Worm (Caenorhabditis elegans) whole organism, L4 larva: ENCODE measurements around the gene tag-180.
A peak's percentile ranks its signal among the peaks of the same experiment; 100 is the strongest.

Source experiments
- F10B5.3 ChIP-seq: sonication (generic microtip); optimal IDR thresholded peaks from 2 replicates; lab custom pipeline; 2016; ENCODE audit warnings: mild to moderate bottlenecking, missing genetic modification characterization, missing compliant biosample characterization
- F26F4.8 ChIP-seq: fragments of 200-800 bp; sonication (Bioruptor generic); conservative IDR thresholded peaks from 2 replicates; pipeline ENCODE4 v1.3.6; 2022; ENCODE audit warnings: missing genetic modification characterization, missing compliant biosample characterization
- R02D3.7 ChIP-seq: fragments of 150-350 bp; sonication (generic microtip); optimal IDR thresholded peaks from 3 replicates; lab custom pipeline; 2014; ENCODE audit warnings: missing biosample characterization, missing genetic modification characterization
- T26A8.4 ChIP-seq: fragments of 200-800 bp; sonication (Bioruptor generic); IDR thresholded peaks from 2 replicates; pipeline ENCODE4 v1.3.6; 2022; ENCODE audit warnings: missing genetic modification characterization, missing compliant biosample characterization
- Y105C5A.15 ChIP-seq: fragments of 200-800 bp; sonication (Bioruptor generic); IDR thresholded peaks from 2 replicates; pipeline ENCODE4 v1.3.6; 2022; ENCODE audit warnings: missing genetic modification characterization, missing compliant biosample characterization
- Y48G9A.11 ChIP-seq: fragments of 200-800 bp; sonication (Bioruptor generic); IDR thresholded peaks from 2 replicates; pipeline ENCODE4 v1.3.6; 2022; ENCODE audit warnings: missing genetic modification reagents, missing genetic modification characterization, missing compliant biosample characterization
- Y5F2A.4 ChIP-seq: fragments of 200-800 bp; sonication (Bioruptor generic); optimal IDR thresholded peaks from 2 replicates; lab custom pipeline; 2018; ENCODE audit warnings: mild to moderate bottlenecking, missing genetic modification characterization, missing compliant biosample characterization
- ZK337.2 ChIP-seq: fragments of 200-800 bp; sonication (Bioruptor generic); IDR thresholded peaks from 2 replicates; pipeline ENCODE4 v1.3.6; 2022; ENCODE audit warnings: missing genetic modification reagents, missing genetic modification characterization, missing compliant biosample characterization
- aha-1 ChIP-seq: fragments of 150-350 bp; peaks from one replicate; lab custom pipeline; 2014; ENCODE audit warnings: missing biosample characterization, missing genetic modification characterization
- aly-2 ChIP-seq: sonication (generic microtip); optimal IDR thresholded peaks from 2 replicates; lab custom pipeline; 2018; ENCODE audit warnings: missing biosample characterization, missing genetic modification characterization
- arid-1 ChIP-seq: fragments of 200-800 bp; sonication (Bioruptor generic); conservative IDR thresholded peaks from 2 replicates; pipeline ENCODE4 v1.3.6; 2022; ENCODE audit warnings: missing genetic modification reagents, missing genetic modification characterization, missing compliant biosample characterization
- ceh-44 ChIP-seq: fragments of 200-800 bp; sonication (Bioruptor generic); IDR thresholded peaks from 2 replicates; pipeline ENCODE4 v1.3.6; 2022; ENCODE audit warnings: missing genetic modification reagents, missing genetic modification characterization, missing compliant biosample characterization
- ceh-82 ChIP-seq: sonication (generic microtip); optimal IDR thresholded peaks from 2 replicates; lab custom pipeline; 2017; ENCODE audit warnings: missing biosample characterization, missing genetic modification characterization
- cey-2 ChIP-seq: sonication (generic microtip); optimal IDR thresholded peaks from 3 replicates; lab custom pipeline; 2017; ENCODE audit warnings: missing genetic modification characterization, mild to moderate bottlenecking, missing compliant biosample characterization, antibody characterized with exemption, borderline replicate concordance; ENCODE audit not compliant: insufficient read depth
- daf-16 ChIP-seq, 3 experiments: sonication (generic microtip); optimal IDR thresholded peaks; 2 replicates each; lab custom pipeline; 2016 to 2017; ENCODE audit warnings: missing genetic modification characterization in 3 of 3, missing genetic modification reagents in 3 of 3, mild to moderate bottlenecking in 2 of 3, missing compliant biosample characterization in 2 of 3, missing biosample characterization in 1 of 3, moderate library complexity in 1 of 3
- daf-19 ChIP-seq: fragments of 200-800 bp; sonication (Bioruptor generic); conservative IDR thresholded peaks from 2 replicates; pipeline ENCODE4 v1.3.6; 2022; ENCODE audit warnings: missing genetic modification characterization, missing compliant biosample characterization
- daf-8 ChIP-seq: fragments of 200-800 bp; sonication (Bioruptor generic); IDR thresholded peaks from 2 replicates; pipeline ENCODE4 v1.3.6; 2022; ENCODE audit warnings: missing genetic modification characterization, missing compliant biosample characterization
- dmd-9 ChIP-seq: fragments of 200-800 bp; sonication (Bioruptor generic); IDR thresholded peaks from 2 replicates; pipeline ENCODE4 v1.3.6; 2022; ENCODE audit warnings: missing genetic modification reagents, missing genetic modification characterization, missing compliant biosample characterization
- egl-27 ChIP-seq: sonication (generic microtip); optimal IDR thresholded peaks from 3 replicates; lab custom pipeline; 2017; ENCODE audit warnings: missing biosample characterization, missing genetic modification reagents, missing genetic modification characterization
- egl-43 ChIP-seq: fragments of 200-800 bp; sonication (Bioruptor generic); IDR thresholded peaks from 2 replicates; pipeline ENCODE4 v1.3.6; 2022; ENCODE audit warnings: missing genetic modification reagents, missing genetic modification characterization, missing compliant biosample characterization
- gei-8 ChIP-seq: fragments of 200-800 bp; sonication (Bioruptor generic); optimal IDR thresholded peaks from 2 replicates; lab custom pipeline; 2018; ENCODE audit warnings: mild to moderate bottlenecking, missing genetic modification characterization, missing compliant biosample characterization
- hif-1 ChIP-seq, 2 experiments: sonication (generic microtip); optimal IDR thresholded peaks; 2 replicates each; lab custom pipeline; 2016 to 2017; ENCODE audit warnings: missing compliant biosample characterization in 2 of 2, missing genetic modification characterization in 2 of 2, missing genetic modification reagents in 2 of 2, missing genotype in 2 of 2, mild to moderate bottlenecking in 1 of 2
- hlh-30 ChIP-seq: sonication (generic microtip); optimal IDR thresholded peaks from 2 replicates; lab custom pipeline; 2017; ENCODE audit warnings: antibody characterized with exemption, mild to moderate bottlenecking, missing genetic modification characterization, missing compliant biosample characterization; ENCODE audit not compliant: insufficient read depth
- hmg-1.1 ChIP-seq: fragments of 200-800 bp; sonication (Bioruptor generic); IDR thresholded peaks from 2 replicates; pipeline ENCODE4 v1.3.6; 2022; ENCODE audit warnings: missing genetic modification reagents, missing genetic modification characterization, missing compliant biosample characterization
- jun-1 ChIP-seq: fragments of 150-350 bp; optimal IDR thresholded peaks from 2 replicates; lab custom pipeline; 2014; ENCODE audit warnings: missing biosample characterization, missing genetic modification reagents, missing genetic modification characterization
- lin-13 ChIP-seq: fragments of 150-350 bp; optimal IDR thresholded peaks from 2 replicates; lab custom pipeline; 2014; ENCODE audit warnings: missing biosample characterization, missing genetic modification reagents, missing genetic modification characterization
- lin-29 ChIP-seq: fragments of 200-800 bp; sonication (Bioruptor generic); IDR thresholded peaks from 2 replicates; pipeline ENCODE4 v1.3.6; 2022; ENCODE audit warnings: missing genetic modification reagents, missing genetic modification characterization, missing compliant biosample characterization
- lin-38 ChIP-seq: fragments of 200-800 bp; sonication (Bioruptor generic); IDR thresholded peaks from 2 replicates; pipeline ENCODE4 v1.3.6; 2022; ENCODE audit warnings: missing genetic modification reagents, missing genetic modification characterization, missing compliant biosample characterization
- lir-3 ChIP-seq: sonication (generic microtip); optimal IDR thresholded peaks from 2 replicates; lab custom pipeline; 2016; ENCODE audit warnings: mild to moderate bottlenecking, missing genetic modification characterization, missing compliant biosample characterization
- lsy-2 ChIP-seq, 2 experiments: fragments of 150-350 bp in 1 of 2; sonication (generic microtip) in 1 of 2; optimal IDR thresholded peaks; 2 replicates each; lab custom pipeline; 2014 to 2017; ENCODE audit warnings: missing biosample characterization in 2 of 2, missing genetic modification characterization in 2 of 2
- madf-9 ChIP-seq: fragments of 200-800 bp; sonication (Bioruptor generic); conservative IDR thresholded peaks from 2 replicates; pipeline ENCODE4 v1.3.6; 2022; ENCODE audit warnings: missing genetic modification reagents, missing genetic modification characterization, missing compliant biosample characterization
- mdl-1 ChIP-seq, 2 experiments: fragments of 150-350 bp in 1 of 2; sonication (generic microtip) in 1 of 2; optimal IDR thresholded peaks; 2 replicates each; lab custom pipeline; 2014 to 2017; ENCODE audit warnings: missing biosample characterization in 2 of 2, missing genetic modification characterization in 2 of 2
- mxl-3 ChIP-seq: fragments of 200-800 bp; sonication (Bioruptor generic); optimal IDR thresholded peaks from 2 replicates; lab custom pipeline; 2018; ENCODE audit warnings: mild to moderate bottlenecking, missing genetic modification characterization, missing compliant biosample characterization
- nhr-10 ChIP-seq: fragments of 150-350 bp; optimal IDR thresholded peaks from 2 replicates; lab custom pipeline; 2014; ENCODE audit warnings: missing biosample characterization, missing genetic modification characterization
- nhr-111 ChIP-seq: fragments of 200-800 bp; sonication (Bioruptor generic); optimal IDR thresholded peaks from 2 replicates; lab custom pipeline; 2018; ENCODE audit warnings: mild to moderate bottlenecking, missing genetic modification characterization, missing compliant biosample characterization
- nhr-42 ChIP-seq: fragments of 200-800 bp; sonication (Bioruptor generic); IDR thresholded peaks from 2 replicates; pipeline ENCODE4 v1.3.6; 2022; ENCODE audit warnings: missing genetic modification characterization, missing compliant biosample characterization
- nhr-76 ChIP-seq: fragments of 150-350 bp; optimal IDR thresholded peaks from 2 replicates; lab custom pipeline; 2014; ENCODE audit warnings: missing biosample characterization, missing genetic modification characterization
- pha-4 ChIP-seq, 2 experiments: fragments of 150-350 bp in 1 of 2; fragments of 200-800 bp in 1 of 2; sonication (Bioruptor generic) in 1 of 2; IDR thresholded peaks in 1 of 2; optimal IDR thresholded peaks in 1 of 2; 2 replicates each; pipeline versions ENCODE4 v1.3.6 to Lab custom; 2014 to 2022; ENCODE audit warnings: missing genetic modification characterization in 2 of 2, missing genetic modification reagents in 2 of 2, missing biosample characterization in 1 of 2, missing compliant biosample characterization in 1 of 2
- rbr-2 ChIP-seq: sonication (generic microtip); optimal IDR thresholded peaks from 2 replicates; lab custom pipeline; 2016; ENCODE audit warnings: missing genotype, missing genetic modification characterization, missing compliant biosample characterization
- set-16 ChIP-seq: fragments of 200-800 bp; sonication (Bioruptor generic); IDR thresholded peaks from 2 replicates; pipeline ENCODE4 v1.3.6; 2022; ENCODE audit warnings: missing genetic modification reagents, missing genetic modification characterization, missing compliant biosample characterization
- snpc-4 ChIP-seq: fragments of 150-350 bp; optimal IDR thresholded peaks from 2 replicates; lab custom pipeline; 2014; ENCODE audit warnings: missing biosample characterization, missing genetic modification characterization
- spr-1 ChIP-seq: sonication (generic microtip); optimal IDR thresholded peaks from 2 replicates; lab custom pipeline; 2016; ENCODE audit warnings: mild to moderate bottlenecking, missing genetic modification characterization, missing compliant biosample characterization
- unc-62 ChIP-seq, 3 experiments: fragments of 150-350 bp in 1 of 3; sonication (generic microtip); optimal IDR thresholded peaks in 2 of 3; peaks in 1 of 3; 1 replicate in 1 of 3; 2 replicates in 2 of 3; lab custom pipeline; 2014 to 2017; ENCODE audit warnings: missing biosample characterization in 3 of 3, missing genetic modification characterization in 3 of 3, missing genetic modification reagents in 3 of 3, missing genotype in 1 of 3
- zip-11 ChIP-seq: fragments of 200-800 bp; sonication (Bioruptor generic); IDR thresholded peaks from 2 replicates; pipeline ENCODE4 v1.3.6; 2022; ENCODE audit warnings: missing genetic modification characterization, missing compliant biosample characterization
- zip-2 ChIP-seq: fragments of 150-350 bp; optimal IDR thresholded peaks from 2 replicates; lab custom pipeline; 2014; ENCODE audit warnings: missing biosample characterization, missing genetic modification characterization
- ztf-11 ChIP-seq: fragments of 150-350 bp; optimal IDR thresholded peaks from 2 replicates; lab custom pipeline; 2014; ENCODE audit warnings: missing biosample characterization, missing genetic modification characterization
- ztf-7 ChIP-seq: fragments of 150-350 bp; optimal IDR thresholded peaks from 2 replicates; lab custom pipeline; 2014; ENCODE audit warnings: missing biosample characterization, missing genetic modification characterization

Gene tag-180

DNA sequence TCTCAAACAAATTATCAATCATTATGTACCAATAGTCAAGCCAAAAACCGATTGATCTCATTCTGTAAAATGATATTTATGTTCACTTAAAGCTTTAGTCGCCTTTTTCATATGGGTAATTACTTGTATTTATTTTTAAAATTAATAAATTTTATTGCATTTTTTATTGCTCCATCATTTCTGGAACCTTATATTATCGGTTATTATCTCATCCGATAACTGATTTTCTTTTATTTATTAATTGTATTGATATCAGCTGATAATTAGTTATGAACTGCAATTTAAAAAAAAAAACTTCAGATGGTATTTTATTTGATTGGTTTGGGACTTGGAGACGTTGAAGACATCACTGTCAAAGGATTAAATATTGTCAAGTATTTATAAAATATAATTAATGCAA is 20.7 kb upstream of the tag-180 start, which contains the start of gene dph-5:
Gene dph-5, plus strand, starts transcription at position 301 of the 400 bp plus-strand sequence.
- TF ChIP-seq aha-1 (peak; percentile 23), F10B5.3 (no peak)

DNA sequence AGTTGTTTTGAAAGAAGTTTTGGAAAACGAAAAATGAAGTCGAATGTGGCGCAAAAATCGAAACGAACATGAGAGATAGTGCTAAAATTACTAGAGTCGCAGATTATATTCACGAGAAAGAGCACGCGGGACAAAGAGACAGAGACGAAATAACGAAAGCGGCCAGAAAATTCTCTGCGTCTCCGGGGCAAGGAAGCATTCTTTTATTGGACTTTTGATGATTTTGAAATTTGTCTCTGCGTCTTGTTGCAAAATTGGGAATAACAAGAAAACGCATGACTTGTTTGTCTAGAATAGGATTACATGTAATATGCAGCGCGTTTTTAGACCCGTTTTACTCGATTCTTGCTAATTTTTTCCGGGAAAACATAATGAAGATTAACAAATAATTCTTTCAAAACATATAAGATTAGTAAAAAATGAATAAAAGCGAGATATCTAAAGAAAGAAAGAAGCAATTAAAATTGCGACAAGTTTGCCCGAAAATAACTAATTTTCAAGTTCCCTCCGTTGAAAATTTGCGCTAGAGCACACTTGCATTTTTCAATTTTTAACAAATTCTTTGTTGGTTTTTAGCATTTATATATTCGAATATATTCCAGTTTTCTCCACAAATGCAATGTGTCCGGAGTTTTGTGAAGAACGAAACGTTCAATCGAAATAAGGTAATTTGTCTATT is 18.8 kb upstream of the tag-180 start, which contains the start of the genes B0491.6 and pigm-1:
Gene B0491.6, minus strand, starts transcription at position 466 of the 679 bp plus-strand sequence.
Gene pigm-1, plus strand, starts transcription at position 568 of the 679 bp plus-strand sequence.
- TF ChIP-seq R02D3.7 (tag; lab: Kevin White, UChicago) (no peak), ceh-44 (GFP tag; lab: Robert Waterston, UW) (no peak), ceh-82 (no peak), hmg-1.1 (no peak; the same call in 1 of the 2 replicates), Y5F2A.4 (GFP tag; lab: Kevin White, UChicago) (no peak), T26A8.4 (no peak), set-16 (GFP tag; lab: Robert Waterston, UW) (no peak), dmd-9 (GFP tag; lab: Robert Waterston, UW) (no peak), daf-8 (GFP tag; lab: Robert Waterston, UW) (no peak), lsy-2 (tag; optimal IDR thresholded peaks at IDR 0.05; lab: Kevin White, UChicago) (peak; percentile 39 to 82), egl-43 (no peak), daf-16 (GFP tag; optimal IDR thresholded peaks at IDR 0.05; lab: Kevin White, UChicago) (no peak), daf-16 (tag; optimal IDR thresholded peaks at IDR 0.05; lab: Kevin White, UChicago) (peak; percentile 48), zip-2 (tag; lab: Kevin White, UChicago) (no peak), mdl-1 (tag; optimal IDR thresholded peaks at IDR 0.05; lab: Kevin White, UChicago) (peak in 1 of 2 experiments; percentile 56), ztf-11 (no peak), nhr-111 (GFP tag; lab: Kevin White, UChicago) (no peak), hif-1 (tag; optimal IDR thresholded peaks at IDR 0.05; lab: Kevin White, UChicago) (peak in 1 of 2 experiments; percentile 32), nhr-42 (GFP tag; lab: Robert Waterston, UW) (no peak), ztf-7 (tag; lab: Kevin White, UChicago) (no peak), spr-1 (peak; percentile 49), snpc-4 (no peak), daf-19 (GFP tag; lab: Robert Waterston, UW) (no peak), madf-9 (no peak), Y48G9A.11 (no peak), gei-8 (no peak), ZK337.2 (no peak), aly-2 (no peak), unc-62 (GFP tag; optimal IDR thresholded peaks at IDR 0.05 in 1 of 2; lab: Kevin White, UChicago) (peak in 1 of 2 experiments; percentile 83), unc-62 (tag; optimal IDR thresholded peaks at IDR 0.05; lab: Kevin White, UChicago) (no peak), lin-13 (GFP tag; lab: Kevin White, UChicago) (no peak), F26F4.8 (GFP tag; lab: Robert Waterston, UW) (no peak), pha-4 (GFP tag; IDR thresholded peaks at IDR 0.05; lab: Robert Waterston, UW) (no peak), pha-4 (tag; optimal IDR thresholded peaks at IDR 0.05; lab: Kevin White, UChicago) (no peak), lir-3 (tag; lab: Kevin White, UChicago) (no peak), jun-1 (tag; lab: Kevin White, UChicago) (no peak), mxl-3 (GFP tag; lab: Kevin White, UChicago) (peak; percentile 6), hlh-30 (tag; lab: Kevin White, UChicago) (peak; percentile 90), cey-2 (tag; lab: Kevin White, UChicago) (no peak), nhr-10 (no peak), lin-29 (GFP tag; lab: Robert Waterston, UW) (no peak), Y105C5A.15 (GFP tag; lab: Robert Waterston, UW) (no peak), rbr-2 (tag; lab: Kevin White, UChicago) (peak; percentile 62), lin-38 (peak; percentile 76), zip-11 (no peak), nhr-76 (no peak), egl-27 (no peak), arid-1 (GFP tag; lab: Robert Waterston, UW) (no peak)
